Worm (Caenorhabditis elegans): ENCODE measurements around the gene txt-12.

The txt-12 gene

DNA sequence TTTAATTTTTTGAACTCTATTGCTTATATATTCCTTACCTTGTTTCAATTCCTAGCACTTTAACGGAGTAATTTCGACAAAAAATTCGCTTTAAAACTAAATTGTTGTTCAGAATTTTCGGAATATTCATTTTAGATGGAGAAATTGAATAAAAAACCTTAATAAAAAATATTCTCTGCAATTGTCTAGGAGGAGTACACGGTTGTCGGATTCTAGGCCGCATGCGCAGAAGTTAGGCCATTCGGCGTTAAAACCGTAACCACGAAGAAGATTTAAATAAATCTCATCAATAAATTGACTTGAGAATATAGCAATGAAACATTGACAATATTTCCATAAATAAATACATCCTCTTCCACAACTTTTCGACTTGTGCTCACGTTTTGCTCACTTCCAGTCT is 10.5 kb upstream of the txt-12 start, which contains the start of the genes C01G10.10 and C01G10.9 (continued):
- TF ChIP-seq dmd-9 (GFP tag; IDR thresholded peaks at IDR 0.05) (peak; percentile 58; the same call in 1 of the 2 replicates), egl-43 (GFP tag; IDR thresholded peaks at IDR 0.05) (no peak), dpl-1 (GFP tag; optimal IDR thresholded peaks at IDR 0.05) (peak; percentile 63), aha-1 (tag) (peak; percentile 31)

DNA sequence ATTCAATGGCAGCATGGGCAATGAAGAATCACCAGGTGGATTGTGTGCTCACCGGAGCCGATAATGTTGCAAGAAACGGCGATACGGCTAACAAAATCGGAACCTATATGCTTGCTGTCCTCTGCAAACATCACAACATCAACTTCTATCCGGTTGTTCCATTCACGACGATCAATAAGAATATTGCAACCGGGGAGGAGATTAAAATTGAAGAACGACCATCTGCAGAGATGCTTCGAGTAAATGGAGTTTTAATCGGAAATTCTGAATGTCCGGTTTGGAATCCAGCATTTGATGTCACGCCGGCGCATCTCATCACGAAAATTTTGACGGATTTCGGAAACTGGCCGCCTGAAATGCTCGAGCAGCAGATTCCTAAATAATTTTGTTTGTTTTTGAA is 9.1 kb upstream of the txt-12 start:
- TF ChIP-seq nhr-76 (tag; optimal IDR thresholded peaks at IDR 0.05), result no peak
- peak; percentile 47; the same call in 1 of the 2 replicates for TF ChIP-seq egl-43 (GFP tag; IDR thresholded peaks at IDR 0.05)
- no peak for TF ChIP-seq nhr-237 (tag; optimal IDR thresholded peaks at IDR 0.05)
- no peak for TF ChIP-seq saeg-2 (GFP tag; IDR thresholded peaks at IDR 0.05)
- peak; percentile 66 for TF ChIP-seq lin-38 (GFP tag; IDR thresholded peaks at IDR 0.05)
- no peak for TF ChIP-seq egl-27 (tag; optimal IDR thresholded peaks at IDR 0.05)
- TF ChIP-seq lir-3 (tag; optimal IDR thresholded peaks at IDR 0.05), result no peak
- TF ChIP-seq pha-4 (GFP tag; IDR thresholded peaks at IDR 0.05), result peak; percentile 47; the same call in 1 of the 2 replicates
- no peak for TF ChIP-seq pha-4 (tag; optimal IDR thresholded peaks at IDR 0.05)
- TF ChIP-seq hlh-11 (tag; optimal IDR thresholded peaks at IDR 0.05), result no peak
- peak; percentile 32 for TF ChIP-seq F49E8.2 (tag; optimal IDR thresholded peaks at IDR 0.05; ENCODE audit: borderline replicate concordance)
- no peak for TF ChIP-seq jun-1 (tag; optimal IDR thresholded peaks at IDR 0.05)
- peak; percentile 35 for TF ChIP-seq lin-13 (GFP tag; optimal IDR thresholded peaks at IDR 0.05)
- peak; percentile 70 for TF ChIP-seq ama-1 (optimal IDR thresholded peaks at IDR 0.05)
- peak; percentile 44 for TF ChIP-seq duxl-1 (tag; optimal IDR thresholded peaks at IDR 0.05; ENCODE audit: poor library complexity)
- no peak for TF ChIP-seq nhr-48 (tag; optimal IDR thresholded peaks at IDR 0.05)
- TF ChIP-seq nhr-10 (tag; optimal IDR thresholded peaks at IDR 0.05), result no peak
- peak; percentile 14; the same call in 1 of the 2 replicates for TF ChIP-seq T26A8.4 (GFP tag; IDR thresholded peaks at IDR 0.05)
- no peak for TF ChIP-seq ztf-7 (tag; optimal IDR thresholded peaks at IDR 0.05)
- no peak for TF ChIP-seq F44E2.7 (GFP tag; IDR thresholded peaks at IDR 0.05)
- TF ChIP-seq mdt-29 (GFP tag; IDR thresholded peaks at IDR 0.05), result no peak
- no peak for TF ChIP-seq Y5F2A.4 (GFP tag; optimal IDR thresholded peaks at IDR 0.05)
- no peak for TF ChIP-seq daf-16 (GFP tag; optimal IDR thresholded peaks at IDR 0.05)
- peak; percentile 25 for TF ChIP-seq daf-16 (tag; optimal IDR thresholded peaks at IDR 0.05)
- TF ChIP-seq aha-1 (tag), result peak; percentile 18
- TF ChIP-seq daf-19 (GFP tag; conservative IDR thresholded peaks at IDR 0.05), result no peak
- TF ChIP-seq pqm-1 (tag; optimal IDR thresholded peaks at IDR 0.05), result no peak
- peak; percentile 58; the same call in 1 of the 2 replicates for TF ChIP-seq Y48G9A.11 (GFP tag; IDR thresholded peaks at IDR 0.05)
- TF ChIP-seq Y75B8A.6 (GFP tag; IDR thresholded peaks at IDR 0.05), result 0 out of 2 replicates have a peak, but pooled peaks have one; percentile 21
- peak; percentile 10 for TF ChIP-seq dve-1 (tag; optimal IDR thresholded peaks at IDR 0.05; ENCODE audit: insufficient read depth)
- TF ChIP-seq madf-9 (GFP tag; conservative IDR thresholded peaks at IDR 0.05), result no peak
- no peak for TF ChIP-seq set-16 (GFP tag; IDR thresholded peaks at IDR 0.05)
- TF ChIP-seq arid-1 (GFP tag; conservative IDR thresholded peaks at IDR 0.05), result 0 out of 2 replicates have a peak, but pooled peaks have one; percentile 30
- peak; percentile 48 for TF ChIP-seq nhr-6 (tag; optimal IDR thresholded peaks at IDR 0.05)

DNA sequence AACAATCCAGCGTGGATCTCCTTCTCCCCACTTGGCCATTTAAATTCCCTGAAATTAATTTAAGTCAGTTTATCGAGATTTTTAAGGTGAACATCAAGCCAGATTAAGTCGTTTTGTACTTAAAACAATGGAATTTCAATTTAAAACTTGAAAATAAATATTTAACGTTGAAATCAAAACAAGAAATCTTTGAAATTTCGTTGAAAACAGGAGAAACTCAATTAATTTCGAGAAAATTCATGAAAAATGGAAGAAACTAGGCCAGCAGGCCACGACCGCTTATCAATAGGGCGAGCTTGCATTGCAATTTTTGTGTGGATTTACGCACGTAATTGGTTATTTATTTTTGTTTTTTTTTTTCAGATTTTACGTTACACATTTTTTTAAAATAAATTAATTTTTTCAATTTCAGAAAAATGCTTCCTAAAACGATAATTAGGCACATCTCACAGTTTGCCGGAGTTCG is 7.4 kb upstream of the txt-12 start, which contains the start of the genes ahsa-1 and C01G10.7:
Gene ahsa-1 (minus strand): TSS at position 51 of the 466 bp plus-strand sequence.
Gene C01G10.7 (plus strand): TSS at position 413 of the 466 bp plus-strand sequence.
- TF ChIP-seq attf-4 (tag; optimal IDR thresholded peaks at IDR 0.05) (no peak), nhr-111 (GFP tag; optimal IDR thresholded peaks at IDR 0.05) (no peak), lsy-2 (tag; optimal IDR thresholded peaks at IDR 0.05) (peak; percentile 64 to 94), aly-2 (tag; optimal IDR thresholded peaks at IDR 0.05) (no peak), snpc-4 (tag; optimal IDR thresholded peaks at IDR 0.05) (no peak), mdt-29 (GFP tag; IDR thresholded peaks at IDR 0.05) (peak; percentile 52; the same call in 1 of the 2 replicates), daf-12 (tag; optimal IDR thresholded peaks at IDR 0.05) (no peak), nhr-10 (tag; optimal IDR thresholded peaks at IDR 0.05) (peak; percentile 8), dpl-1 (GFP tag; optimal IDR thresholded peaks at IDR 0.05) (peak; percentile 84), Y5F2A.4 (GFP tag; optimal IDR thresholded peaks at IDR 0.05) (no peak), mxl-3 (GFP tag; optimal IDR thresholded peaks at IDR 0.05) (peak; percentile 19), ceh-62 (tag; optimal IDR thresholded peaks at IDR 0.05) (no peak), madf-5 (GFP tag; IDR thresholded peaks at IDR 0.05) (peak; percentile 45 to 64; a peak in 2 of 4 replicates), ceh-32 (tag; optimal IDR thresholded peaks at IDR 0.05; ENCODE audit: poor library complexity) (no peak), fkh-10 (GFP tag; optimal IDR thresholded peaks at IDR 0.05) (peak; percentile 80), hmg-1.1 (GFP tag; IDR thresholded peaks at IDR 0.05) (peak; percentile 79), daf-8 (GFP tag; IDR thresholded peaks at IDR 0.05) (no peak), ces-1 (GFP tag; optimal IDR thresholded peaks at IDR 0.05) (peak; percentile 60), zfp-2 (tag; optimal IDR thresholded peaks at IDR 0.05) (no peak)

Data from whole organism, L4 larva.